Worm (Caenorhabditis elegans) whole organism, L4/young adult: ENCODE results near the gene ZK1307.7.

Source experiments
- W03F9.2 ChIP-seq: fragments of 150-350 bp; optimal IDR thresholded peaks from 2 replicates; lab custom pipeline; 2014; ENCODE audit warnings: missing biosample characterization, missing genetic modification characterization
- dao-5 ChIP-seq: sonication (generic microtip); optimal IDR thresholded peaks from 2 replicates; lab custom pipeline; 2016; ENCODE audit warnings: missing genotype, missing genetic modification characterization, moderate library complexity, missing compliant biosample characterization
- him-1 ChIP-seq: sonication (generic microtip); optimal IDR thresholded peaks from 2 replicates; lab custom pipeline; 2016; ENCODE audit warnings: missing genotype, missing genetic modification reagents, missing genetic modification characterization, missing compliant biosample characterization

DNA sequence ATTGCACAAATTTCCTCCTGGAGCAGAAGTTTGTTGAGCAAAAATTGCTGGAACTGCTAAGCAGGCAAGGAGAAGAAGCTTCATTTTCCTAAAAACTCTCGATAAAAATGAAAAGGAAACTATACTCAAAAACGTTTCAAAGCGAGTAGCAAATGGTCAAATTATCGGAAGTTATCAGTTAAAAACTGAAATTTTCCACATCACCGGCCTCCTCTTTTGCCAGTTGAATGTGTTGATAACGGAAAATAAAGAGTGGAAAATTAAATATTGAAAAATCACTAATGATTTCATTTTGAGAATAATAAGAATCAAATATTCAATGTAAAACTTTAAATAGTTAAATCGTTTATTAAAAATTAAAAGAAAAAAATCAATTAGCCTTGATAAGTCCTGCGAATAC lies 22.5 kb downstream of the ZK1307.7 start, which contains the start of gene ZK1320.2:
- TF ChIP-seq him-1: no peak
- TF ChIP-seq dao-5: no peak
- no peak for TF ChIP-seq W03F9.2 (tag; lab: Kevin White, UChicago)
